Fruit fly (Drosophila melanogaster) whole organism, adult: ENCODE measurements around the gene lbe.

ENCODE experiments used
- CG1620 ChIP-seq: fragments of 200-800 bp; sonication (Bioruptor generic); optimal IDR thresholded peaks from 2 replicates; lab custom pipeline; 2016; ENCODE audit warnings: missing biosample characterization, missing genetic modification characterization
- CG7101 ChIP-seq: fragments of 200-800 bp; sonication (Bioruptor generic); optimal IDR thresholded peaks from 2 replicates; lab custom pipeline; 2018; ENCODE audit warnings: missing biosample characterization, mild to moderate bottlenecking, missing genetic modification characterization, moderate library complexity
- Hr96 ChIP-seq: fragments of 200-800 bp; sonication (Bioruptor generic); optimal IDR thresholded peaks from 2 replicates; lab custom pipeline; 2016; ENCODE audit warnings: missing biosample characterization, missing genetic modification characterization
- Mnt ChIP-seq: fragments of 200-800 bp; sonication (Bioruptor generic); optimal IDR thresholded peaks from 2 replicates; lab custom pipeline; 2016; ENCODE audit warnings: missing biosample characterization, mild to moderate bottlenecking, missing genetic modification characterization
- bab1 ChIP-seq: fragments of 200-800 bp; sonication (Bioruptor generic); optimal IDR thresholded peaks from 3 replicates; lab custom pipeline; 2019; ENCODE audit warnings: missing biosample characterization, mild to moderate bottlenecking, missing genetic modification characterization, moderate library complexity
- cic ChIP-seq: fragments of 200-800 bp; sonication (Bioruptor generic); optimal IDR thresholded peaks from 2 replicates; lab custom pipeline; 2017; ENCODE audit warnings: missing biosample characterization, mild to moderate bottlenecking, missing genetic modification characterization, moderate library complexity
- kay ChIP-seq: fragments of 200-800 bp; sonication (Bioruptor generic); peaks from one replicate; lab custom pipeline; 2016; ENCODE audit warnings: missing biosample characterization, missing genetic modification characterization, borderline replicate concordance
- ovo ChIP-seq: fragments of 200-800 bp; sonication (Bioruptor generic); optimal IDR thresholded peaks from 2 replicates; lab custom pipeline; 2016; ENCODE audit warnings: missing biosample characterization, missing genetic modification characterization
- tj ChIP-seq: fragments of 200-800 bp; sonication (Bioruptor generic); optimal IDR thresholded peaks from 3 replicates; lab custom pipeline; 2017; ENCODE audit warnings: missing biosample characterization, mild to moderate bottlenecking, missing genetic modification characterization, moderate library complexity
- toe ChIP-seq: fragments of 200-800 bp; sonication (Bioruptor generic); optimal IDR thresholded peaks from 2 replicates; lab custom pipeline; 2016; ENCODE audit warnings: missing biosample characterization, missing genetic modification characterization

Gene lbe

dm6 chr3R:21392221-21392620 is 54.1 kb downstream of the lbe start:
- TF ChIP-seq toe (GFP tag; lab: Kevin White, UChicago) (no peak), CG1620 (GFP tag; lab: Kevin White, UChicago) (no peak), Hr96 (GFP tag; lab: Kevin White, UChicago) (no peak), CG7101 (tag; lab: Kevin White, UChicago) (no peak), cic (GFP tag; lab: Kevin White, UChicago) (no peak), kay (GFP tag; lab: Kevin White, UChicago) (no peak), ovo (GFP tag; lab: Kevin White, UChicago) (no peak), Mnt (no peak), bab1 (no peak), tj (GFP tag; lab: Kevin White, UChicago) (no peak)
